Worm (Caenorhabditis elegans): ENCODE data around the gene tbc-6.
A peak's percentile ranks its signal among the peaks of the same experiment; 100 is the strongest.

The tbc-6 gene

DNA sequence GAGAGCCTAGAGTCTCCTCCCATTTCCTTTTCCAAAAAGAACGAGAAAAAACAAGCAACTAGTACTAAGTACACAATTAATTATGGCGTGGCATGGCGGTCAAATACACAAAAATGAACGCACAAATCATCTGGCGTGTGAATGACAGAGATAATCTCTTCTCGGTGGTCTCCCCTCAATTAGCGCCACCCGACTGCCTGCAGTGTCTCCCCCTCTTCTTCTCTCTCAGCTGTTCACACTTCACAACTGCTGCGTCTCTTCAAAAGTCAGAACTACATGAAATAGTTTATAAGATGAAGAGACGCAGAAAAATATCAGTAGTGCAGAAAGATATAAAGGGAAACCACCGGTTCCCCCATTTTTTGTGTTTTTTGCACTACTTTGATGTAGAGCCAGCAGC is 20.5 kb upstream of the tbc-6 start (continued):
- TF ChIP-seq snpc-4 (tag; optimal IDR thresholded peaks at IDR 0.05) (no peak), jun-1 (tag; optimal IDR thresholded peaks at IDR 0.05) (no peak), daf-12 (tag; optimal IDR thresholded peaks at IDR 0.05) (no peak), fos-1 (tag; optimal IDR thresholded peaks at IDR 0.05) (no peak), lin-39 (tag; optimal IDR thresholded peaks at IDR 0.05) (no peak), ceh-82 (tag; optimal IDR thresholded peaks at IDR 0.05) (no peak), aha-1 (tag) (no peak), mxl-3 (GFP tag; optimal IDR thresholded peaks at IDR 0.05) (peak; percentile 69), madf-9 (GFP tag; conservative IDR thresholded peaks at IDR 0.05) (peak; percentile 36; the same call in 1 of the 2 replicates), dmd-8 (GFP tag; IDR thresholded peaks at IDR 0.05) (no peak), nhr-76 (tag; optimal IDR thresholded peaks at IDR 0.05) (no peak), zip-2 (tag; optimal IDR thresholded peaks at IDR 0.05) (no peak), ama-1 (optimal IDR thresholded peaks at IDR 0.05) (no peak), unc-62 (GFP tag; optimal IDR thresholded peaks at IDR 0.05 in 1 of 2) (no peak), unc-62 (tag; optimal IDR thresholded peaks at IDR 0.05) (no peak), nhr-6 (tag; optimal IDR thresholded peaks at IDR 0.05) (no peak), F44E2.7 (GFP tag; IDR thresholded peaks at IDR 0.05) (no peak), daf-8 (GFP tag; IDR thresholded peaks at IDR 0.05) (no peak), nhr-42 (GFP tag; IDR thresholded peaks at IDR 0.05) (no peak), dmd-6 (GFP tag; IDR thresholded peaks at IDR 0.05) (peak; percentile 69), ztf-7 (tag; optimal IDR thresholded peaks at IDR 0.05) (no peak), R02D3.7 (tag; optimal IDR thresholded peaks at IDR 0.05) (no peak), php-3 (GFP tag; IDR thresholded peaks at IDR 0.05) (no peak), rbr-2 (tag; optimal IDR thresholded peaks at IDR 0.05) (peak; percentile 36), mep-1 (tag; optimal IDR thresholded peaks at IDR 0.05) (peak; percentile 62), vab-7 (GFP tag; IDR thresholded peaks at IDR 0.05) (no peak), ceh-20 (GFP tag; IDR thresholded peaks at IDR 0.05) (0 out of 2 replicates have a peak, but pooled peaks have one; percentile 53), arid-1 (GFP tag; conservative IDR thresholded peaks at IDR 0.05) (no peak), T26A8.4 (GFP tag; IDR thresholded peaks at IDR 0.05) (no peak), duxl-1 (tag; optimal IDR thresholded peaks at IDR 0.05; ENCODE audit: poor library complexity) (no peak), ctbp-1 (GFP tag; IDR thresholded peaks at IDR 0.05) (peak; percentile 43; the same call in 1 of the 2 replicates), Y105C5A.15 (GFP tag; IDR thresholded peaks at IDR 0.05) (no peak), ZK546.5 (tag; optimal IDR thresholded peaks at IDR 0.05) (no peak), zag-1 (tag; optimal IDR thresholded peaks at IDR 0.05) (no peak), F10B5.3 (tag; optimal IDR thresholded peaks at IDR 0.05) (no peak), ceh-28 (tag; optimal IDR thresholded peaks at IDR 0.05) (no peak), spr-1 (tag; optimal IDR thresholded peaks at IDR 0.05) (no peak), dpl-1 (GFP tag; optimal IDR thresholded peaks at IDR 0.05) (no peak), dve-1 (tag; optimal IDR thresholded peaks at IDR 0.05; ENCODE audit: insufficient read depth) (peak; percentile 67), cey-2 (tag; optimal IDR thresholded peaks at IDR 0.05; ENCODE audit: borderline replicate concordance, insufficient read depth) (peak; percentile 19), nhr-237 (tag; optimal IDR thresholded peaks at IDR 0.05) (no peak), sdz-12 (GFP tag; optimal IDR thresholded peaks at IDR 0.05) (no peak), lin-13 (GFP tag; optimal IDR thresholded peaks at IDR 0.05) (no peak), unc-130 (GFP tag; optimal IDR thresholded peaks at IDR 0.05) (no peak), ceh-32 (tag; optimal IDR thresholded peaks at IDR 0.05; ENCODE audit: poor library complexity) (no peak), aly-2 (tag; optimal IDR thresholded peaks at IDR 0.05) (no peak), Y5F2A.4 (GFP tag; optimal IDR thresholded peaks at IDR 0.05) (no peak), skn-1 (tag; optimal IDR thresholded peaks at IDR 0.05) (no peak), madf-5 (GFP tag; IDR thresholded peaks at IDR 0.05) (no peak), nhr-10 (tag; optimal IDR thresholded peaks at IDR 0.05) (no peak), ztf-11 (tag; optimal IDR thresholded peaks at IDR 0.05) (no peak), nhr-41 (GFP tag; IDR thresholded peaks at IDR 0.05) (no peak), daf-19 (GFP tag; conservative IDR thresholded peaks at IDR 0.05) (no peak), pqm-1 (tag; optimal IDR thresholded peaks at IDR 0.05) (no peak)

All from whole organism, L4 larva.